Fruit fly (Drosophila melanogaster) whole organism, embryonic: Measurements from ENCODE around the gene CG31287.

Source experiments
- Abd-B ChIP-seq: fragments of 200-800 bp; sonication (Bioruptor generic); optimal IDR thresholded peaks from 2 replicates; lab custom pipeline; 2018; ENCODE audit warnings: missing biosample characterization, mild to moderate bottlenecking, missing genetic modification characterization, moderate library complexity
- Bdp1 ChIP-seq: fragments of 200-800 bp; sonication (Bioruptor generic); optimal IDR thresholded peaks from 3 replicates; lab custom pipeline; 2016; ENCODE audit warnings: missing biosample characterization, missing genetic modification characterization
- CG1024 ChIP-seq: fragments of 200-800 bp; sonication (Bioruptor generic); IDR thresholded peaks from 2 replicates; pipeline ENCODE4 v1.3.6; 2022; ENCODE audit warnings: missing biosample characterization, missing genetic modification characterization
- CG10462 ChIP-seq: fragments of 200-800 bp; sonication (Bioruptor generic); optimal IDR thresholded peaks from 2 replicates; lab custom pipeline; 2016; ENCODE audit warnings: missing biosample characterization, missing genetic modification characterization
- CG12942 ChIP-seq: fragments of 200-800 bp; sonication (Bioruptor generic); optimal IDR thresholded peaks from 3 replicates; lab custom pipeline; 2016; ENCODE audit warnings: missing biosample characterization, missing genetic modification characterization
- CG13424 ChIP-seq: fragments of 200-800 bp; sonication (Bioruptor generic); optimal IDR thresholded peaks from 2 replicates; lab custom pipeline; 2019; ENCODE audit warnings: missing biosample characterization, mild to moderate bottlenecking, missing genetic modification characterization, moderate library complexity
- CG13775 ChIP-seq: fragments of 200-800 bp; sonication (Bioruptor generic); optimal IDR thresholded peaks from 3 replicates; lab custom pipeline; 2017; ENCODE audit warnings: missing biosample characterization, mild to moderate bottlenecking, missing genetic modification characterization
- CG14710 ChIP-seq: fragments of 200-800 bp; sonication (Bioruptor generic); optimal IDR thresholded peaks from 3 replicates; lab custom pipeline; 2019; ENCODE audit warnings: missing biosample characterization, mild to moderate bottlenecking, missing genetic modification characterization, moderate library complexity
- CG1647 ChIP-seq: fragments of 200-800 bp; sonication (Bioruptor generic); optimal IDR thresholded peaks from 3 replicates; lab custom pipeline; 2016; ENCODE audit warnings: missing biosample characterization, missing genetic modification characterization
- CG16779 ChIP-seq: fragments of 200-800 bp; sonication (Bioruptor generic); IDR thresholded peaks from 2 replicates; pipeline ENCODE4 v1.3.6; 2022; ENCODE audit warnings: missing biosample characterization, missing genetic modification characterization
- CG2199 ChIP-seq: fragments of 200-800 bp; sonication (Bioruptor generic); IDR thresholded peaks from 3 replicates; pipeline ENCODE4 v1.3.6; 2022; ENCODE audit warnings: missing biosample characterization, missing genetic modification characterization
- CG2678 ChIP-seq: fragments of 200-800 bp; sonication (Bioruptor generic); optimal IDR thresholded peaks from 3 replicates; lab custom pipeline; 2019; ENCODE audit warnings: missing biosample characterization, mild to moderate bottlenecking, missing genetic modification characterization, moderate library complexity
- CG30431 ChIP-seq: fragments of 200-800 bp; sonication (Bioruptor generic); optimal IDR thresholded peaks from 2 replicates; lab custom pipeline; 2017; ENCODE audit warnings: missing biosample characterization, missing genetic modification characterization
- CG4424 ChIP-seq: fragments of 200-800 bp; sonication (Bioruptor generic); optimal IDR thresholded peaks from 3 replicates; lab custom pipeline; 2016; ENCODE audit warnings: missing biosample characterization, missing genetic modification characterization
- CG6683 ChIP-seq: fragments of 200-800 bp; sonication (Bioruptor generic); optimal IDR thresholded peaks from 2 replicates; lab custom pipeline; 2017; ENCODE audit warnings: missing biosample characterization, mild to moderate bottlenecking, missing genetic modification characterization, missing genetic modification reagents
- CG6813 ChIP-seq: fragments of 200-800 bp; sonication (Bioruptor generic); optimal IDR thresholded peaks from 2 replicates; lab custom pipeline; 2017; ENCODE audit warnings: missing biosample characterization, missing genetic modification characterization, mild to moderate bottlenecking, moderate library complexity, missing genetic modification reagents
- CG8924 ChIP-seq: fragments of 200-800 bp; optimal IDR thresholded peaks from 3 replicates; lab custom pipeline; 2019; ENCODE audit warnings: missing biosample characterization, mild to moderate bottlenecking, missing genetic modification characterization, moderate library complexity
- CG9437 ChIP-seq: fragments of 200-800 bp; sonication (Bioruptor generic); optimal IDR thresholded peaks from 2 replicates; lab custom pipeline; 2018; ENCODE audit warnings: missing biosample characterization, mild to moderate bottlenecking, missing genetic modification characterization
- D19A ChIP-seq: fragments of 200-800 bp; optimal IDR thresholded peaks from 3 replicates; lab custom pipeline; 2019; ENCODE audit warnings: missing biosample characterization, mild to moderate bottlenecking, missing genetic modification characterization, moderate library complexity
- D19B ChIP-seq: fragments of 200-800 bp; sonication (Bioruptor generic); optimal IDR thresholded peaks from 2 replicates; lab custom pipeline; 2017; ENCODE audit warnings: missing biosample characterization, mild to moderate bottlenecking, missing genetic modification characterization
- Dref ChIP-seq: fragments of 200-800 bp; sonication (Bioruptor generic); IDR thresholded peaks from 2 replicates; pipeline ENCODE4 v1.3.6; 2022; ENCODE audit warnings: missing biosample characterization, missing genetic modification characterization
- Elba2 ChIP-seq: fragments of 200-800 bp; sonication (Bioruptor generic); optimal IDR thresholded peaks from 3 replicates; lab custom pipeline; 2016; ENCODE audit warnings: missing biosample characterization, missing genetic modification characterization
- Ets65A ChIP-seq: fragments of 200-800 bp; sonication (Bioruptor generic); peaks from one replicate; lab custom pipeline; 2016; ENCODE audit warnings: missing biosample characterization, missing genetic modification characterization
- HLH3B ChIP-seq: fragments of 200-800 bp; sonication (Bioruptor generic); IDR thresholded peaks from 2 replicates; pipeline ENCODE4 v1.3.6; 2022; ENCODE audit warnings: missing biosample characterization, missing genetic modification characterization
- HLHmδ ChIP-seq: fragments of 200-800 bp; sonication (Bioruptor generic); optimal IDR thresholded peaks from 2 replicates; lab custom pipeline; 2018; ENCODE audit warnings: missing biosample characterization, mild to moderate bottlenecking, missing genetic modification characterization, moderate library complexity
- Hey ChIP-seq: fragments of 200-800 bp; sonication (Bioruptor generic); optimal IDR thresholded peaks from 3 replicates; lab custom pipeline; 2018; ENCODE audit warnings: missing biosample characterization, mild to moderate bottlenecking, missing genetic modification characterization
- Hmr ChIP-seq: fragments of 200-800 bp; sonication (Bioruptor generic); optimal IDR thresholded peaks from 3 replicates; lab custom pipeline; 2017; ENCODE audit warnings: mild to moderate bottlenecking, missing biosample characterization, missing genetic modification reagents, missing genetic modification characterization
- Hr51 ChIP-seq, 2 experiments: fragments of 200-800 bp; sonication (Bioruptor generic); optimal IDR thresholded peaks; 2 replicates in 1 of 2; 3 replicates in 1 of 2; lab custom pipeline; 2016 to 2018; ENCODE audit warnings: missing biosample characterization in 2 of 2, missing genetic modification characterization in 2 of 2, mild to moderate bottlenecking in 1 of 2, moderate library complexity in 1 of 2
- MESR4 ChIP-seq: fragments of 200-800 bp; sonication (Bioruptor generic); optimal IDR thresholded peaks from 2 replicates; lab custom pipeline; 2018; ENCODE audit warnings: missing biosample characterization, mild to moderate bottlenecking, missing genetic modification characterization, moderate library complexity
- Meics ChIP-seq: fragments of 200-800 bp; sonication (Bioruptor generic); optimal IDR thresholded peaks from 2 replicates; lab custom pipeline; 2017; ENCODE audit warnings: missing biosample characterization, mild to moderate bottlenecking, missing genetic modification characterization
- NC2α ChIP-seq: fragments of 200-800 bp; sonication (Bioruptor generic); optimal IDR thresholded peaks from 2 replicates; lab custom pipeline; 2016; ENCODE audit warnings: missing biosample characterization, missing genetic modification characterization
- Ravus ChIP-seq: fragments of 200-800 bp; sonication (Bioruptor generic); IDR thresholded peaks from 2 replicates; pipeline ENCODE4 v1.3.6; 2022; ENCODE audit warnings: missing biosample characterization, missing genetic modification characterization
- Taf1 ChIP-seq: fragments of 200-800 bp; sonication (Bioruptor generic); IDR thresholded peaks from 2 replicates; pipeline ENCODE4 v1.3.6; 2022; ENCODE audit warnings: missing biosample characterization, missing genetic modification characterization
- Usf ChIP-seq: fragments of 200-800 bp; sonication (Bioruptor generic); optimal IDR thresholded peaks from 2 replicates; lab custom pipeline; 2017; ENCODE audit warnings: missing genotype, missing biosample characterization, missing genetic modification characterization
- YL-1 ChIP-seq: fragments of 200-800 bp; sonication (Bioruptor generic); optimal IDR thresholded peaks from 3 replicates; lab custom pipeline; 2017; ENCODE audit warnings: missing biosample characterization, mild to moderate bottlenecking, missing genetic modification characterization
- amos ChIP-seq: fragments of 200-800 bp; sonication (Bioruptor generic); IDR thresholded peaks from 2 replicates; pipeline ENCODE4 v1.3.6; 2022; ENCODE audit warnings: missing biosample characterization, missing genetic modification characterization; ENCODE audit not compliant: partially characterized antibody
- ap ChIP-seq: fragments of 200-800 bp; sonication (Bioruptor generic); IDR thresholded peaks from 2 replicates; pipeline ENCODE4 v1.3.6; 2022; ENCODE audit warnings: missing biosample characterization, missing genetic modification characterization
- br ChIP-seq: fragments of >200 bp; optimal IDR thresholded peaks from 2 replicates; lab custom pipeline; 2017
- crp ChIP-seq, 2 experiments: fragments of 200-800 bp; sonication (Bioruptor generic); optimal IDR thresholded peaks; 2 replicates in 1 of 2; 3 replicates in 1 of 2; lab custom pipeline; 2017; ENCODE audit warnings: missing biosample characterization in 2 of 2, missing genetic modification characterization in 2 of 2, mild to moderate bottlenecking in 1 of 2, moderate library complexity in 1 of 2
- eyg ChIP-seq: fragments of 200-800 bp; sonication (Bioruptor generic); optimal IDR thresholded peaks from 3 replicates; lab custom pipeline; 2016; ENCODE audit warnings: missing biosample characterization, missing genetic modification characterization
- gcm2 ChIP-seq: fragments of 200-800 bp; sonication (Bioruptor generic); optimal IDR thresholded peaks from 2 replicates; lab custom pipeline; 2016; ENCODE audit warnings: missing biosample characterization, missing genetic modification characterization
- gem ChIP-seq: fragments of 200-800 bp; sonication (Bioruptor generic); optimal IDR thresholded peaks from 2 replicates; lab custom pipeline; 2019; ENCODE audit warnings: missing biosample characterization, mild to moderate bottlenecking, missing genetic modification characterization, moderate library complexity
- klu ChIP-seq: fragments of 200-800 bp; sonication (Bioruptor generic); IDR thresholded peaks from 2 replicates; pipeline ENCODE4 v1.3.6; 2022; ENCODE audit warnings: missing biosample characterization, missing genetic modification characterization
- lmd ChIP-seq: fragments of 200-800 bp; sonication (Bioruptor generic); IDR thresholded peaks from 2 replicates; pipeline ENCODE4 v1.3.6; 2022; ENCODE audit warnings: missing biosample characterization, missing genetic modification characterization
- nom ChIP-seq: fragments of 200-800 bp; sonication (Bioruptor generic); optimal IDR thresholded peaks from 2 replicates; lab custom pipeline; 2017; ENCODE audit warnings: missing biosample characterization, missing genetic modification characterization, mild to moderate bottlenecking, moderate library complexity, missing genetic modification reagents
- pnt ChIP-seq: fragments of 200-800 bp; sonication (Bioruptor generic); optimal IDR thresholded peaks from 3 replicates; lab custom pipeline; 2016; ENCODE audit warnings: missing biosample characterization, missing genetic modification characterization
- sna ChIP-seq: fragments of 200-800 bp; sonication (Bioruptor generic); IDR thresholded peaks from 2 replicates; pipeline ENCODE4 v1.3.6; 2022; ENCODE audit warnings: missing biosample characterization, missing genetic modification characterization; ENCODE audit not compliant: partially characterized antibody
- so ChIP-seq: fragments of 200-800 bp; sonication (Bioruptor generic); IDR thresholded peaks from 3 replicates; pipeline ENCODE4 v1.3.6; 2022; ENCODE audit warnings: missing biosample characterization, missing genetic modification characterization
- tio ChIP-seq: fragments of 200-800 bp; sonication (Bioruptor generic); optimal IDR thresholded peaks from 2 replicates; lab custom pipeline; 2017; ENCODE audit warnings: missing biosample characterization, missing genetic modification characterization, inconsistent platforms
- trem ChIP-seq: fragments of 200-800 bp; optimal IDR thresholded peaks from 3 replicates; lab custom pipeline; 2019; ENCODE audit warnings: missing biosample characterization, mild to moderate bottlenecking, missing genetic modification characterization, moderate library complexity
- ttk ChIP-seq: fragments of 200-800 bp; sonication (Bioruptor generic); IDR thresholded peaks from 2 replicates; pipeline ENCODE4 v2.1.2; 2022; ENCODE audit warnings: missing biosample characterization, missing genetic modification characterization
- usp ChIP-seq: fragments of >200 bp; optimal IDR thresholded peaks from 2 replicates; lab custom pipeline; 2017; ENCODE audit warnings: missing biosample characterization, missing genetic modification characterization

Gene CG31287

dm6 chr3R:16241822-16242221 is 38.7 kb downstream of the CG31287 start (continued):
- no peak for TF ChIP-seq Taf1 (GFP tag; lab: Robert Waterston, UW)
- peak; percentile 53 for TF ChIP-seq CG4424 (GFP tag; lab: Kevin White, UChicago)
- no peak for TF ChIP-seq CG8924 (tag; lab: Kevin White, UChicago)
- TF ChIP-seq Meics (GFP tag; lab: Kevin White, UChicago), result peak; percentile 49
- TF ChIP-seq Ets65A (GFP tag; lab: Kevin White, UChicago), result no peak
- no peak for TF ChIP-seq pnt
- TF ChIP-seq CG30431 (GFP tag; lab: Kevin White, UChicago), result no peak
- TF ChIP-seq Hr51 (GFP tag; optimal IDR thresholded peaks at IDR 0.05; lab: Kevin White, UChicago), result peak in 1 of 2 experiments; percentile 24
- peak; percentile 31 for TF ChIP-seq Usf
- no peak for TF ChIP-seq crp (GFP tag; optimal IDR thresholded peaks at IDR 0.05; lab: Kevin White, UChicago)
- no peak for TF ChIP-seq Elba2 (GFP tag; lab: Kevin White, UChicago)
- TF ChIP-seq klu (GFP tag; lab: Robert Waterston, UW), result no peak
- TF ChIP-seq NC2α (GFP tag; lab: Kevin White, UChicago), result no peak
- TF ChIP-seq CG2678 (tag; lab: Kevin White, UChicago), result peak; percentile 56
- peak; percentile 41 for TF ChIP-seq CG13775 (GFP tag; lab: Kevin White, UChicago)
- TF ChIP-seq CG16779, result no peak
- TF ChIP-seq HLHmδ (GFP tag; lab: Kevin White, UChicago), result no peak
- peak; percentile 16 for TF ChIP-seq CG14710
- no peak for TF ChIP-seq amos (GFP tag; lab: Robert Waterston, UW)
- no peak for TF ChIP-seq YL-1 (GFP tag; lab: Kevin White, UChicago)
- no peak for TF ChIP-seq nom
- no peak for TF ChIP-seq ap (GFP tag; lab: Robert Waterston, UW)
- TF ChIP-seq Abd-B (GFP tag; lab: Kevin White, UChicago), result no peak
- no peak for TF ChIP-seq Bdp1
- TF ChIP-seq CG1024 (GFP tag; lab: Robert Waterston, UW), result no peak
- no peak for TF ChIP-seq lmd (GFP tag; lab: Robert Waterston, UW)
- no peak for TF ChIP-seq D19A (tag; lab: Kevin White, UChicago)
- no peak for TF ChIP-seq Hey (tag; lab: Kevin White, UChicago)
- TF ChIP-seq Hmr (GFP tag; lab: Kevin White, UChicago), result no peak
- TF ChIP-seq sna, result no peak
- no peak for TF ChIP-seq so (GFP tag; lab: Robert Waterston, UW)
- TF ChIP-seq usp, result no peak
- no peak for TF ChIP-seq Dref (GFP tag; lab: Robert Waterston, UW)
- TF ChIP-seq CG9437 (GFP tag; lab: Kevin White, UChicago), result peak; percentile 68
- TF ChIP-seq gcm2 (GFP tag; lab: Kevin White, UChicago), result no peak
- TF ChIP-seq CG6683, result no peak
- TF ChIP-seq CG1647 (GFP tag; lab: Kevin White, UChicago), result no peak
- TF ChIP-seq eyg, result no peak
- TF ChIP-seq CG6813, result no peak
- TF ChIP-seq CG13424, result peak; percentile 13
- peak; percentile 73 for TF ChIP-seq tio (GFP tag; lab: Kevin White, UChicago)
- TF ChIP-seq trem (tag; lab: Kevin White, UChicago), result no peak
- no peak for TF ChIP-seq MESR4 (GFP tag; lab: Kevin White, UChicago)
- TF ChIP-seq CG10462 (GFP tag; lab: Kevin White, UChicago), result no peak
- no peak for TF ChIP-seq Ravus (GFP tag; lab: Robert Waterston, UW)
- no peak for TF ChIP-seq ttk (GFP tag; lab: Robert Waterston, UW)
- TF ChIP-seq CG2199 (GFP tag; lab: Robert Waterston, UW), result no peak
- peak; percentile 33 for TF ChIP-seq gem
- TF ChIP-seq D19B, result peak; percentile 26
- no peak for TF ChIP-seq CG12942 (GFP tag; lab: Kevin White, UChicago)
- TF ChIP-seq br, result no peak
- no peak for TF ChIP-seq HLH3B (GFP tag; lab: Robert Waterston, UW)
